Fruit fly (Drosophila melanogaster): Measurements from ENCODE around the gene Usp7.

Gene Usp7

dm6 chrX:12028825-12029514 lies at the start of gene Usp7 (continued):
- TF ChIP-seq org-1 (GFP tag; optimal IDR thresholded peaks at IDR 0.05) (no peak), HmgZ (tag; optimal IDR thresholded peaks at IDR 0.05) (peak; percentile 14), Drgx (GFP tag; IDR thresholded peaks at IDR 0.05) (no peak), Antp (GFP tag; optimal IDR thresholded peaks at IDR 0.05) (no peak), CG15601 (tag; optimal IDR thresholded peaks at IDR 0.05) (peak; percentile 52), CG9932 (GFP tag; IDR thresholded peaks at IDR 0.05) (peak; percentile 68), CG3163 (GFP tag; optimal IDR thresholded peaks at IDR 0.05) (no peak), CG11085 (GFP tag; IDR thresholded peaks at IDR 0.05) (peak; percentile 45; the same call in 1 of the 2 replicates), bbx (GFP tag; IDR thresholded peaks at IDR 0.05; ENCODE audit: partially characterized antibody) (peak; percentile 97), gce (GFP tag; IDR thresholded peaks at IDR 0.05) (no peak), sob (GFP tag; IDR thresholded peaks at IDR 0.05) (peak; percentile 50), chn (GFP tag; optimal IDR thresholded peaks at IDR 0.05) (no peak), Pdp1 (GFP tag; optimal IDR thresholded peaks at IDR 0.05) (peak in 1 of 2 experiments; percentile 14), Sox102F (GFP tag; optimal IDR thresholded peaks at IDR 0.05) (no peak), repo (GFP tag; optimal IDR thresholded peaks at IDR 0.05) (no peak), CG7745 (tag; optimal IDR thresholded peaks at IDR 0.05) (no peak), CG17359 (tag; optimal IDR thresholded peaks at IDR 0.05) (no peak), CG14965 (GFP tag; optimal IDR thresholded peaks at IDR 0.05; ENCODE audit: borderline replicate concordance) (no peak), CG30431 (GFP tag; optimal IDR thresholded peaks at IDR 0.05) (no peak), ssp (GFP tag; IDR thresholded peaks at IDR 0.05) (peak; percentile 94), sd (tag; optimal IDR thresholded peaks at IDR 0.05) (no peak), CG1602 (GFP tag; optimal IDR thresholded peaks at IDR 0.05) (no peak), Gug (GFP tag; IDR thresholded peaks at IDR 0.05) (no peak; the same call in 3 of the 4 replicates), z (GFP tag; IDR thresholded peaks at IDR 0.05) (no peak), CG10565 (GFP tag; optimal IDR thresholded peaks at IDR 0.05) (no peak), CG1603 (tag; optimal IDR thresholded peaks at IDR 0.05) (no peak), D19A (tag; optimal IDR thresholded peaks at IDR 0.05) (peak; percentile 7), CG5180 (GFP tag; optimal IDR thresholded peaks at IDR 0.05) (no peak), CG12155 (GFP tag; optimal IDR thresholded peaks at IDR 0.05) (no peak), cas (GFP tag; IDR thresholded peaks at IDR 0.05) (no peak), Atf3 (GFP tag; optimal IDR thresholded peaks at IDR 0.05) (no peak), Trl (optimal IDR thresholded peaks at IDR 0.05) (no peak), Trl (GFP tag; optimal IDR thresholded peaks at IDR 0.05) (no peak), tx (GFP tag; optimal IDR thresholded peaks at IDR 0.05) (no peak), trem (tag; optimal IDR thresholded peaks at IDR 0.05) (peak; percentile 42), tin (GFP tag; optimal IDR thresholded peaks at IDR 0.05) (no peak), CG7839 (tag; optimal IDR thresholded peaks at IDR 0.05) (no peak), NFAT (GFP tag; IDR thresholded peaks at IDR 0.05) (no peak), CG12744 (GFP tag; optimal IDR thresholded peaks at IDR 0.05) (no peak), sim (GFP tag; IDR thresholded peaks at IDR 0.05) (no peak), MTF-1 (GFP tag; optimal IDR thresholded peaks at IDR 0.05; ENCODE audit: borderline replicate concordance) (peak; percentile 49), Xrp1 (GFP tag; IDR thresholded peaks at IDR 0.05) (no peak), vvl (GFP tag; IDR thresholded peaks at IDR 0.05) (no peak), Oli (tag; optimal IDR thresholded peaks at IDR 0.05) (no peak), abd-A (tag; optimal IDR thresholded peaks at IDR 0.05) (no peak), MESR4 (GFP tag; optimal IDR thresholded peaks at IDR 0.05) (peak; percentile 60), BtbVII (GFP tag; optimal IDR thresholded peaks at IDR 0.05) (no peak), dpn (GFP tag; optimal IDR thresholded peaks at IDR 0.05) (peak in 1 of 2 experiments; percentile 35), Six4 (GFP tag; optimal IDR thresholded peaks at IDR 0.05) (no peak), br (optimal IDR thresholded peaks at IDR 0.05) (no peak), Mes4 (GFP tag; optimal IDR thresholded peaks at IDR 0.05) (no peak)
